Worm (Caenorhabditis elegans) whole organism, L3 larva: Measurements from ENCODE around the gene W06G6.2.

ENCODE experiments used
- ZK546.5 ChIP-seq: sonication (generic microtip); optimal IDR thresholded peaks from 2 replicates; lab custom pipeline; 2017; ENCODE audit warnings: missing biosample characterization, missing genetic modification characterization
- egl-27 ChIP-seq: sonication (generic microtip); optimal IDR thresholded peaks from 4 replicates; lab custom pipeline; 2017; ENCODE audit warnings: missing biosample characterization, missing genetic modification reagents, missing genetic modification characterization
- fos-1 ChIP-seq: fragments of 150-350 bp; optimal IDR thresholded peaks from 2 replicates; lab custom pipeline; 2014; ENCODE audit warnings: missing biosample characterization, missing genetic modification characterization
- lin-39 ChIP-seq: fragments of 150-350 bp; optimal IDR thresholded peaks from 2 replicates; lab custom pipeline; 2018; ENCODE audit warnings: missing biosample characterization, missing genetic modification reagents, missing genetic modification characterization
- nhr-23 ChIP-seq: fragments of 150-350 bp; optimal IDR thresholded peaks from 2 replicates; lab custom pipeline; 2014; ENCODE audit warnings: missing biosample characterization, missing genetic modification reagents, missing genetic modification characterization
- nhr-28 ChIP-seq: fragments of 150-350 bp; optimal IDR thresholded peaks from 2 replicates; lab custom pipeline; 2014; ENCODE audit warnings: missing biosample characterization, missing genetic modification characterization
- nhr-76 ChIP-seq: fragments of 150-350 bp; sonication (generic microtip); optimal IDR thresholded peaks from 5 replicates; lab custom pipeline; 2014; ENCODE audit warnings: missing biosample characterization, missing genetic modification characterization
- pha-4 ChIP-seq: fragments of 150-350 bp; optimal IDR thresholded peaks from 2 replicates; lab custom pipeline; 2014; ENCODE audit warnings: missing biosample characterization, missing genetic modification reagents, missing genetic modification characterization
- pqm-1 ChIP-seq: fragments of 150-350 bp; optimal IDR thresholded peaks from 2 replicates; lab custom pipeline; 2017; ENCODE audit warnings: missing biosample characterization, missing genetic modification characterization, inconsistent platforms
- tbx-2 ChIP-seq: sonication (generic microtip); optimal IDR thresholded peaks from 2 replicates; lab custom pipeline; 2016; ENCODE audit warnings: mild to moderate bottlenecking, missing genetic modification characterization, missing compliant biosample characterization
- zag-1 ChIP-seq: fragments of 150-350 bp; optimal IDR thresholded peaks from 2 replicates; lab custom pipeline; 2014; ENCODE audit warnings: missing biosample characterization, missing genetic modification characterization
- ztf-11 ChIP-seq: fragments of 150-350 bp; optimal IDR thresholded peaks from 2 replicates; lab custom pipeline; 2014; ENCODE audit warnings: missing biosample characterization, missing genetic modification characterization

DNA sequence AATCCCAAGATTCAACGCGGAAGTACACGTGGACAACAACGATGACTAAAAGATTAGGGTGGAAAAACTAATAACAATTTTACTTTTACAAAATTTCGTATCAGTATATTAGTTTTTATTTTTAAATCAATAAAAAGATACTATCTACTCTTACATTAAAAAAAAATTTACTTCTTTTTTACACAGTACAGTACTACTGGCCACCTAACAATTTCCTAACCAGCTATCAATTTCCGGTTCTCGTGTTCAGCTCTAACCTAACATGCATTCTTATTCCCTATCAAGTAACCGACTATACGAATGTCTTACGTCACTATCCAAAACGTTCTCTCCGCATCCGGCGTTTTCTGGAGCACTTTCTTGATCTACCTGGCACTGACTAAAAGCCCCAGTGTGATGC lies 509 bp downstream of the W06G6.2 start, which contains the start of gene srd-21:
- TF ChIP-seq nhr-76 (tag; lab: Kevin White, UChicago) = no peak
- no peak for TF ChIP-seq nhr-28 (tag; lab: Kevin White, UChicago)
- TF ChIP-seq nhr-23 (tag; lab: Kevin White, UChicago) = no peak
- no peak for TF ChIP-seq ztf-11 (tag; lab: Kevin White, UChicago)
- no peak for TF ChIP-seq tbx-2 (tag; lab: Kevin White, UChicago)
- TF ChIP-seq fos-1 (tag; lab: Kevin White, UChicago) = no peak
- no peak for TF ChIP-seq ZK546.5 (tag; lab: Kevin White, UChicago)
- no peak for TF ChIP-seq lin-39 (tag; lab: Kevin White, UChicago)
- no peak for TF ChIP-seq pha-4 (tag; lab: Kevin White, UChicago)
- TF ChIP-seq zag-1 = no peak
- TF ChIP-seq egl-27 (tag; lab: Kevin White, UChicago) = no peak
- TF ChIP-seq pqm-1 (tag; lab: Kevin White, UChicago) = no peak
